Worm (Caenorhabditis elegans) whole organism, L2 larva: ENCODE measurements around the gene F29B9.8.

Source experiments
- F13H6.1 ChIP-seq: sonication (generic microtip); optimal IDR thresholded peaks from 2 replicates; lab custom pipeline; 2016; ENCODE audit warnings: missing genetic modification characterization, missing compliant biosample characterization
- R02D3.7 ChIP-seq: fragments of 150-350 bp; optimal IDR thresholded peaks from 2 replicates; lab custom pipeline; 2014; ENCODE audit warnings: missing biosample characterization, missing genetic modification characterization
- ZK546.5 ChIP-seq: sonication (generic microtip); optimal IDR thresholded peaks from 2 replicates; lab custom pipeline; 2017; ENCODE audit warnings: missing biosample characterization, missing genetic modification characterization
- alr-1 ChIP-seq: fragments of 150-350 bp; optimal IDR thresholded peaks from 2 replicates; lab custom pipeline; 2014; ENCODE audit warnings: missing biosample characterization, missing genetic modification characterization
- aly-2 ChIP-seq: fragments of 150-350 bp; optimal IDR thresholded peaks from 2 replicates; lab custom pipeline; 2014; ENCODE audit warnings: missing biosample characterization, missing genetic modification characterization
- ama-1 ChIP-seq: fragments of 150-350 bp; optimal IDR thresholded peaks from 2 replicates; lab custom pipeline; 2018; ENCODE audit warnings: inconsistent platforms
- crh-2 ChIP-seq: sonication (generic microtip); optimal IDR thresholded peaks from 2 replicates; lab custom pipeline; 2017; ENCODE audit warnings: missing biosample characterization, missing genetic modification characterization
- egl-27 ChIP-seq: sonication (generic microtip); optimal IDR thresholded peaks from 3 replicates; lab custom pipeline; 2017; ENCODE audit warnings: missing biosample characterization, missing genetic modification reagents, missing genetic modification characterization
- elt-1 ChIP-seq: fragments of 150-350 bp; optimal IDR thresholded peaks from 2 replicates; lab custom pipeline; 2014; ENCODE audit warnings: missing biosample characterization, missing genetic modification characterization
- fos-1 ChIP-seq: fragments of 150-350 bp; optimal IDR thresholded peaks from 2 replicates; lab custom pipeline; 2014; ENCODE audit warnings: missing biosample characterization, missing genetic modification characterization
- gmeb-1 ChIP-seq: fragments of 150-350 bp; optimal IDR thresholded peaks from 2 replicates; lab custom pipeline; 2014; ENCODE audit warnings: missing biosample characterization, missing genetic modification characterization
- lin-11 ChIP-seq: fragments of 150-350 bp; sonication (generic microtip); optimal IDR thresholded peaks from 2 replicates; lab custom pipeline; 2014; ENCODE audit warnings: missing biosample characterization, missing genetic modification characterization, inconsistent platforms, mixed read lengths
- lin-13 ChIP-seq: fragments of 150-350 bp; optimal IDR thresholded peaks from 2 replicates; lab custom pipeline; 2014; ENCODE audit warnings: missing biosample characterization, missing genetic modification reagents, missing genetic modification characterization
- lsy-2 ChIP-seq, 2 experiments: fragments of 150-350 bp in 1 of 2; sonication (generic microtip) in 1 of 2; optimal IDR thresholded peaks; 2 replicates each; lab custom pipeline; 2014 to 2017; ENCODE audit warnings: missing biosample characterization in 2 of 2, missing genetic modification characterization in 2 of 2
- mab-5 ChIP-seq: fragments of 150-350 bp; optimal IDR thresholded peaks from 2 replicates; lab custom pipeline; 2014; ENCODE audit warnings: missing biosample characterization, missing genetic modification characterization
- mbf-1 ChIP-seq: sonication (generic microtip); optimal IDR thresholded peaks from 2 replicates; lab custom pipeline; 2017; ENCODE audit warnings: missing biosample characterization, missing genetic modification characterization
- mdl-1 ChIP-seq, 2 experiments: fragments of 150-350 bp in 1 of 2; sonication (generic microtip) in 1 of 2; optimal IDR thresholded peaks; 2 replicates each; lab custom pipeline; 2017; ENCODE audit warnings: missing biosample characterization in 2 of 2, missing genetic modification characterization in 2 of 2
- nhr-10 ChIP-seq: sonication (generic microtip); optimal IDR thresholded peaks from 2 replicates; lab custom pipeline; 2017; ENCODE audit warnings: missing biosample characterization, missing genetic modification characterization
- nhr-12 ChIP-seq: fragments of 150-350 bp; optimal IDR thresholded peaks from 2 replicates; lab custom pipeline; 2014; ENCODE audit warnings: missing biosample characterization, missing genetic modification characterization
- nhr-21 ChIP-seq: fragments of 150-350 bp; optimal IDR thresholded peaks from 2 replicates; lab custom pipeline; 2014; ENCODE audit warnings: missing biosample characterization, missing genetic modification characterization
- nhr-23 ChIP-seq: fragments of 150-350 bp; optimal IDR thresholded peaks from 2 replicates; lab custom pipeline; 2014; ENCODE audit warnings: missing biosample characterization, missing genetic modification reagents, missing genetic modification characterization
- nhr-25 ChIP-seq: fragments of 150-350 bp; sonication (generic microtip); optimal IDR thresholded peaks from 3 replicates; lab custom pipeline; 2014; ENCODE audit warnings: missing biosample characterization, missing genetic modification characterization
- nhr-77 ChIP-seq: fragments of 150-350 bp; optimal IDR thresholded peaks from 2 replicates; lab custom pipeline; 2014; ENCODE audit warnings: missing biosample characterization, missing genetic modification characterization
- peb-1 ChIP-seq: fragments of 150-350 bp; optimal IDR thresholded peaks from 2 replicates; lab custom pipeline; 2014; ENCODE audit warnings: missing biosample characterization, missing genetic modification characterization
- sem-4 ChIP-seq: fragments of 150-350 bp; optimal IDR thresholded peaks from 2 replicates; lab custom pipeline; 2014; ENCODE audit warnings: missing biosample characterization, missing genetic modification reagents, missing genetic modification characterization
- skn-1 ChIP-seq: sonication (generic microtip); optimal IDR thresholded peaks from 2 replicates; lab custom pipeline; 2017; ENCODE audit warnings: missing biosample characterization, missing genetic modification characterization
- sma-9 ChIP-seq, 2 experiments: fragments of 150-350 bp in 1 of 2; sonication (generic microtip) in 1 of 2; optimal IDR thresholded peaks; 2 replicates each; lab custom pipeline; 2014 to 2016; ENCODE audit warnings: missing genetic modification characterization in 2 of 2, mild to moderate bottlenecking in 1 of 2, missing biosample characterization in 1 of 2, missing compliant biosample characterization in 1 of 2, missing genetic modification reagents in 1 of 2, moderate library complexity in 1 of 2
- snpc-4 ChIP-seq: fragments of 150-350 bp; optimal IDR thresholded peaks from 2 replicates; lab custom pipeline; 2014; ENCODE audit warnings: missing biosample characterization, missing genetic modification characterization
- unc-39 ChIP-seq: fragments of 150-350 bp; optimal IDR thresholded peaks from 2 replicates; lab custom pipeline; 2014; ENCODE audit warnings: missing biosample characterization, missing genetic modification characterization
- unc-62 ChIP-seq: fragments of 150-350 bp; optimal IDR thresholded peaks from 2 replicates; lab custom pipeline; 2014; ENCODE audit warnings: missing biosample characterization, missing genetic modification reagents, missing genetic modification characterization
- zag-1 ChIP-seq: fragments of 150-350 bp; optimal IDR thresholded peaks from 2 replicates; lab custom pipeline; 2014; ENCODE audit warnings: missing biosample characterization, missing genetic modification characterization
- ztf-1 ChIP-seq: fragments of 200-800 bp; sonication (Bioruptor generic); conservative IDR thresholded peaks from 2 replicates; pipeline ENCODE4 v1.3.6; 2022; ENCODE audit warnings: missing genetic modification characterization, missing compliant biosample characterization
- ztf-11 ChIP-seq: sonication (generic microtip); optimal IDR thresholded peaks from 2 replicates; lab custom pipeline; 2017; ENCODE audit warnings: missing biosample characterization, missing genetic modification characterization

Gene F29B9.8

ce11 chrIV:4669242-4669641 lies 21.8 kb downstream of the F29B9.8 start, which contains the start of gene F29B9.12:
Gene F29B9.12 (plus strand): TSS chrIV:4669542.
- TF ChIP-seq nhr-12 (no peak), sma-9 (GFP tag; optimal IDR thresholded peaks at IDR 0.05; lab: Kevin White, UChicago) (no peak), sma-9 (tag; optimal IDR thresholded peaks at IDR 0.05; lab: Kevin White, UChicago) (no peak), peb-1 (tag; lab: Kevin White, UChicago) (no peak)

ce11 chrIV:4673332-4673731 lies 25.8 kb downstream of the F29B9.8 start:
- TF ChIP-seq sma-9 (GFP tag; optimal IDR thresholded peaks at IDR 0.05; lab: Kevin White, UChicago) (no peak), sma-9 (tag; optimal IDR thresholded peaks at IDR 0.05; lab: Kevin White, UChicago) (no peak), mbf-1 (tag; lab: Kevin White, UChicago) (no peak), lin-13 (GFP tag; lab: Kevin White, UChicago) (no peak), mdl-1 (tag; optimal IDR thresholded peaks at IDR 0.05; lab: Kevin White, UChicago) (no peak), unc-62 (GFP tag; lab: Kevin White, UChicago) (no peak), nhr-25 (tag; lab: Kevin White, UChicago) (no peak), elt-1 (no peak), lin-11 (no peak), ZK546.5 (tag; lab: Kevin White, UChicago) (no peak), aly-2 (tag; lab: Kevin White, UChicago) (no peak)

ce11 chrIV:4674322-4674721 lies 26.8 kb downstream of the F29B9.8 start:
- TF ChIP-seq aly-2 (tag; lab: Kevin White, UChicago) (no peak), nhr-21 (no peak), skn-1 (tag; lab: Kevin White, UChicago) (no peak), gmeb-1 (tag; lab: Kevin White, UChicago) (no peak), ztf-1 (no peak), nhr-25 (tag; lab: Kevin White, UChicago) (no peak), zag-1 (tag; lab: Kevin White, UChicago) (no peak), mab-5 (tag; lab: Kevin White, UChicago) (no peak), lsy-2 (tag; optimal IDR thresholded peaks at IDR 0.05; lab: Kevin White, UChicago) (no peak), ztf-11 (tag; lab: Kevin White, UChicago) (no peak)

ce11 chrIV:4678718-4679117 lies 31.2 kb downstream of the F29B9.8 start, which contains the start of gene kin-36:
Gene kin-36 (plus strand): TSS chrIV:4679018.
- TF ChIP-seq nhr-23 (tag; lab: Kevin White, UChicago) = no peak
- TF ChIP-seq lin-13 (GFP tag; lab: Kevin White, UChicago) = no peak
- TF ChIP-seq, all 48 proteins: peak for 0

- TF ChIP-seq zag-1 (tag; lab: Kevin White, UChicago) = no peak
- TF ChIP-seq crh-2 (tag; lab: Kevin White, UChicago) = no peak
- no peak for TF ChIP-seq sem-4 (tag; lab: Kevin White, UChicago)
- TF ChIP-seq sma-9 (GFP tag; optimal IDR thresholded peaks at IDR 0.05; lab: Kevin White, UChicago) = no peak
- no peak for TF ChIP-seq sma-9 (tag; optimal IDR thresholded peaks at IDR 0.05; lab: Kevin White, UChicago)
- TF ChIP-seq lin-13 (GFP tag; lab: Kevin White, UChicago) = no peak
- no peak for TF ChIP-seq ama-1 (lab: Kevin White, UChicago)
- TF ChIP-seq nhr-10 (tag; lab: Kevin White, UChicago) = no peak
- no peak for TF ChIP-seq egl-27 (tag; lab: Kevin White, UChicago)
- TF ChIP-seq alr-1 (tag; lab: Kevin White, UChicago) = no peak
- no peak for TF ChIP-seq nhr-77 (tag; lab: Kevin White, UChicago)
- TF ChIP-seq fos-1 = no peak
- no peak for TF ChIP-seq mdl-1 (tag; optimal IDR thresholded peaks at IDR 0.05; lab: Kevin White, UChicago)
- TF ChIP-seq unc-39 (tag; lab: Kevin White, UChicago) = no peak
- TF ChIP-seq nhr-21 = no peak
- no peak for TF ChIP-seq lsy-2 (tag; optimal IDR thresholded peaks at IDR 0.05; lab: Kevin White, UChicago)
These were observed 35.7 kb downstream of the F29B9.8 start for ce11 chrIV:4683149-4683548.

- TF ChIP-seq F13H6.1 (tag; lab: Kevin White, UChicago) (no peak), ztf-1 (no peak), lsy-2 (tag; optimal IDR thresholded peaks at IDR 0.05; lab: Kevin White, UChicago) (no peak), R02D3.7 (no peak), alr-1 (tag; lab: Kevin White, UChicago) (no peak), snpc-4 (tag; lab: Kevin White, UChicago) (no peak), nhr-10 (tag; lab: Kevin White, UChicago) (no peak)
These were observed 38.9 kb downstream of the F29B9.8 start for ce11 chrIV:4686291-4686830.
